Worm (Caenorhabditis elegans) whole organism, mixed stage, embryonic: ENCODE results near the gene fbxb-41.
"Not testable (repeated sequence)": the region's sequence is repeated elsewhere in the genome, so short reads cannot be mapped to it uniquely, and the experiment has no call there.

Experiments used
- M03D4.4 ChIP-seq: sonication (generic microtip); optimal IDR thresholded peaks from 2 replicates; lab custom pipeline; 2017; ENCODE audit warnings: mild to moderate bottlenecking, missing genetic modification characterization, missing compliant biosample characterization
- bed-3 ChIP-seq: fragments of 200-800 bp; sonication (Bioruptor generic); optimal IDR thresholded peaks from 3 replicates; lab custom pipeline; 2018; ENCODE audit warnings: mild to moderate bottlenecking, missing genetic modification characterization, moderate library complexity, missing compliant biosample characterization
- blmp-1 ChIP-seq: fragments of 150-350 bp; optimal IDR thresholded peaks from 2 replicates; lab custom pipeline; 2014; ENCODE audit warnings: missing biosample characterization, missing genetic modification characterization
- ceh-83 ChIP-seq: fragments of 200-800 bp; sonication (Bioruptor generic); optimal IDR thresholded peaks from 2 replicates; lab custom pipeline; 2018; ENCODE audit warnings: mild to moderate bottlenecking, missing genetic modification characterization, missing compliant biosample characterization
- ces-1 ChIP-seq: fragments of 150-350 bp; optimal IDR thresholded peaks from 2 replicates; lab custom pipeline; 2014; ENCODE audit warnings: missing biosample characterization, missing genetic modification reagents, missing genetic modification characterization
- cnd-1 ChIP-seq: fragments of 200-800 bp; sonication (Bioruptor generic); optimal IDR thresholded peaks from 2 replicates; lab custom pipeline; 2018; ENCODE audit warnings: mild to moderate bottlenecking, missing genetic modification characterization, missing compliant biosample characterization
- elt-1 ChIP-seq: sonication (generic microtip); optimal IDR thresholded peaks from 2 replicates; lab custom pipeline; 2017; ENCODE audit warnings: missing genetic modification characterization, mild to moderate bottlenecking, missing compliant biosample characterization, antibody characterized with exemption, moderate library complexity, borderline replicate concordance; ENCODE audit not compliant: insufficient read depth
- elt-3 ChIP-seq: fragments of 150-350 bp; optimal IDR thresholded peaks from 2 replicates; lab custom pipeline; 2014; ENCODE audit warnings: missing biosample characterization, missing genetic modification characterization
- flh-1 ChIP-seq: fragments of 200-800 bp; sonication (Bioruptor generic); optimal IDR thresholded peaks from 2 replicates; lab custom pipeline; 2018; ENCODE audit warnings: mild to moderate bottlenecking, missing genetic modification characterization, moderate library complexity, missing compliant biosample characterization
- ham-2 ChIP-seq: fragments of 200-800 bp; sonication (Bioruptor generic); optimal IDR thresholded peaks from 2 replicates; lab custom pipeline; 2018; ENCODE audit warnings: mild to moderate bottlenecking, missing genetic modification characterization, missing compliant biosample characterization
- hlh-1 ChIP-seq: fragments of 150-350 bp; optimal IDR thresholded peaks from 2 replicates; lab custom pipeline; 2014; ENCODE audit warnings: missing biosample characterization, missing genetic modification reagents, missing genetic modification characterization
- lin-13 ChIP-seq: fragments of 150-350 bp; optimal IDR thresholded peaks from 2 replicates; lab custom pipeline; 2014; ENCODE audit warnings: missing biosample characterization, missing genetic modification characterization
- lin-32 ChIP-seq: fragments of 200-800 bp; sonication (Bioruptor generic); optimal IDR thresholded peaks from 2 replicates; lab custom pipeline; 2018; ENCODE audit warnings: mild to moderate bottlenecking, missing genetic modification characterization, missing compliant biosample characterization
- lsy-2 ChIP-seq: fragments of 150-350 bp; optimal IDR thresholded peaks from 2 replicates; lab custom pipeline; 2014; ENCODE audit warnings: missing biosample characterization, missing genetic modification characterization
- mep-1 ChIP-seq: fragments of 150-350 bp; optimal IDR thresholded peaks from 2 replicates; lab custom pipeline; 2017; ENCODE audit warnings: missing biosample characterization, missing genetic modification reagents, missing genetic modification characterization, inconsistent platforms
- mls-2 ChIP-seq: sonication (generic microtip); optimal IDR thresholded peaks from 2 replicates; lab custom pipeline; 2016; ENCODE audit warnings: mild to moderate bottlenecking, missing genetic modification characterization, moderate library complexity, missing compliant biosample characterization
- nhr-2 ChIP-seq: fragments of 150-350 bp; optimal IDR thresholded peaks from 2 replicates; lab custom pipeline; 2014; ENCODE audit warnings: missing biosample characterization, missing genetic modification characterization
- nhr-237 ChIP-seq: fragments of 150-350 bp; optimal IDR thresholded peaks from 2 replicates; lab custom pipeline; 2014; ENCODE audit warnings: missing biosample characterization, missing genetic modification characterization
- nhr-28 ChIP-seq: fragments of 150-350 bp; optimal IDR thresholded peaks from 2 replicates; lab custom pipeline; 2014; ENCODE audit warnings: missing biosample characterization, missing genetic modification characterization
- nhr-76 ChIP-seq: sonication (generic microtip); optimal IDR thresholded peaks from 2 replicates; lab custom pipeline; 2017; ENCODE audit warnings: missing biosample characterization, missing genetic modification characterization
- pha-4 ChIP-seq: fragments of 150-350 bp; optimal IDR thresholded peaks from 2 replicates; lab custom pipeline; 2018; ENCODE audit warnings: missing biosample characterization, missing genetic modification reagents, missing genetic modification characterization
- sem-2 ChIP-seq: fragments of 200-800 bp; sonication (Bioruptor generic); optimal IDR thresholded peaks from 2 replicates; lab custom pipeline; 2018; ENCODE audit warnings: mild to moderate bottlenecking, missing genetic modification characterization, missing compliant biosample characterization
- sptf-1 ChIP-seq: sonication (generic microtip); optimal IDR thresholded peaks from 2 replicates; lab custom pipeline; 2017; ENCODE audit warnings: mild to moderate bottlenecking, missing genetic modification characterization, moderate library complexity, missing compliant biosample characterization
- tbx-8 ChIP-seq: fragments of 200-800 bp; sonication (Bioruptor generic); optimal IDR thresholded peaks from 2 replicates; lab custom pipeline; 2018; ENCODE audit warnings: mild to moderate bottlenecking, missing genetic modification characterization, moderate library complexity, missing compliant biosample characterization
- unc-120 ChIP-seq: sonication (generic microtip); optimal IDR thresholded peaks from 2 replicates; lab custom pipeline; 2017; ENCODE audit warnings: missing genetic modification characterization, missing compliant biosample characterization; ENCODE audit not compliant: poor library complexity, severe bottlenecking
- unc-39 ChIP-seq: fragments of 150-350 bp; optimal IDR thresholded peaks from 2 replicates; lab custom pipeline; 2014; ENCODE audit warnings: missing biosample characterization, missing genetic modification characterization
- unc-62 ChIP-seq: fragments of 150-350 bp; optimal IDR thresholded peaks from 2 replicates; lab custom pipeline; 2014; ENCODE audit warnings: missing biosample characterization, missing genetic modification reagents, missing genetic modification characterization
- zip-8 ChIP-seq: fragments of 150-350 bp; optimal IDR thresholded peaks from 2 replicates; lab custom pipeline; 2014; ENCODE audit warnings: missing biosample characterization, missing genetic modification characterization

Gene fbxb-41

DNA sequence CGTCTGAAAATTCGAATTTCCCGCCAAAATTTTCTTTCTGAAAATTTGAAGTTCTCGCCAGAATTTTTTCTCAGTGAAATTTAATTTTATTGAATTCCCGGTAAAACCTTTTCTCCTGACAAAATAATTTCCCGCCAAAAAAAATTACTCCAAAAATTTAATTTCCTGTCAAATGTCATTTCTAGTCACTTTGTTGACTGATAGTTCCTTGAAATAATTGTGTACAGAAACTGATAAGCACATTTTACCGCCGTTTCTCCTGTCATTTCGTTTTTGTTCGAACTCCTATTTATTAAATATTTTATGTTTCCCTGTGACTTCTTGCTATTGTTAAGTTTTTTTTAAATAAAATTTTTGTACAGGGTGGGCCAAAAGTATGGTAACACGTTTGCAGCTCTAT is 21.8 kb upstream of the fbxb-41 start:
- TF ChIP-seq sem-2 (no peak), ceh-83 (no peak), hlh-1 (tag; lab: Kevin White, UChicago) (no peak), blmp-1 (tag; lab: Kevin White, UChicago) (no peak), nhr-2 (tag; lab: Kevin White, UChicago) (no peak), nhr-76 (tag; lab: Kevin White, UChicago) (no peak), cnd-1 (no peak), unc-39 (tag; lab: Kevin White, UChicago) (no peak), zip-8 (tag; lab: Kevin White, UChicago) (no peak), tbx-8 (GFP tag; lab: Kevin White, UChicago) (no peak), bed-3 (no peak), unc-120 (tag; lab: Kevin White, UChicago) (no peak), elt-1 (no peak), pha-4 (no peak), lin-32 (GFP tag; lab: Kevin White, UChicago) (no peak), M03D4.4 (tag; lab: Kevin White, UChicago) (no peak), nhr-237 (tag; lab: Kevin White, UChicago) (no peak)

ce11 chrII:1060702-1061101 is 18.6 kb upstream of the fbxb-41 start, which contains the start of gene btb-10:
Gene btb-10, minus strand, starts transcription at chrII:1060802.
- TF ChIP-seq ceh-83; elt-3 (tag; lab: Kevin White, UChicago); M03D4.4 (tag; lab: Kevin White, UChicago): not testable (repeated sequence)

DNA sequence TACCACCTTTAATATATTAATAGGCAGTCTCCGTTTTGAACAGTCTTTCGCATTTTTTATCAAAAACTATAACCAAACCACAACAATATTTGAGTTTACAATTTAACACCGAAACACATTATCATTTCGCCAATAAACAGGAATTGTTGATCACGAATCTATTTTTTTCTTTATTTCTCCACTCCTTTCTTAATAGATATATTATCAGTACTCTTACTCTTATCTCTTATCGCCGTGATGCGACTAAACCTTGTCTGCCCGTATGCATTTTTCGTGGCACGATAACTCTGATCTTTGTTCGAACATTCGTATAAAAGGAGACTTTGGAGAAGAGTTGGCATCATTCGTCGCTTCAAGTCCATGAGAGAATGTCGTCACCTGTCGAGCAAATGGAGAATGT is 14.7 kb upstream of the fbxb-41 start:
- no peak for TF ChIP-seq sptf-1 (tag; lab: Kevin White, UChicago)
- TF ChIP-seq unc-62 (GFP tag; lab: Kevin White, UChicago): no peak
- TF ChIP-seq pha-4: no peak
- no peak for TF ChIP-seq ces-1 (GFP tag; lab: Kevin White, UChicago)
- no peak for TF ChIP-seq tbx-8 (GFP tag; lab: Kevin White, UChicago)
- no peak for TF ChIP-seq cnd-1
- no peak for TF ChIP-seq unc-120 (tag; lab: Kevin White, UChicago)
- no peak for TF ChIP-seq nhr-76 (tag; lab: Kevin White, UChicago)
- TF ChIP-seq lsy-2 (tag; lab: Kevin White, UChicago): no peak
- TF ChIP-seq lin-32 (GFP tag; lab: Kevin White, UChicago): no peak
- TF ChIP-seq mls-2 (tag; lab: Kevin White, UChicago): no peak
- no peak for TF ChIP-seq unc-39 (tag; lab: Kevin White, UChicago)
- TF ChIP-seq, all 35 proteins: peak for 0

DNA sequence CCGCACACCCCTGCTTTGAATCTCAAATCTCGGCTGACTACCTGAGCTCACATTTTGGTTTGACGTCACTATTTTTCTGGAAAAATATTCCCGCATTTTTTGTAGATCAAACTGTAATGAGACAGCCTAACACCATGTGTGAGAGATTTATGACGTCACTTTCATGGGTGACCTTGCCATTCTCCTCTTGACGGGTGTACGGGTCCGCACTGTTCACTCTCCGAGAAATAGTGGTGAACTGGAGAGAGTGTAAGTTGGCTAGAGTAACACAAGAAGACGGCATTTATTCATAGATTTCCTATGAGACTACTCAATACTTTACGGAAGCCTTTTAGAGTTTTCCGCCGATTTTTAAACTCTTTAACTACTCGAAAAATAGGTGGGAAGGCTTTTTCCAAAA is 12.6 kb upstream of the fbxb-41 start, which contains the start of gene K02E7.7:
K02E7.7 (plus strand) TSS at position 301 of the 400 bp plus-strand sequence.
- TF ChIP-seq nhr-28 (tag; lab: Kevin White, UChicago); sem-2; mls-2 (tag; lab: Kevin White, UChicago): not testable (repeated sequence)
- TF ChIP-seq, all 35 proteins: peak for 0; not testable (repeated sequence) for 35

ce11 chrII:1049849-1050248 is 7.7 kb upstream of the fbxb-41 start, which contains the start of gene fbxb-40:
Gene fbxb-40, minus strand, starts transcription at chrII:1049949.
- no peak for TF ChIP-seq mls-2 (tag; lab: Kevin White, UChicago)
- TF ChIP-seq flh-1 (GFP tag; lab: Kevin White, UChicago): no peak
- TF ChIP-seq blmp-1 (tag; lab: Kevin White, UChicago): no peak
- no peak for TF ChIP-seq lin-13 (tag; lab: Kevin White, UChicago)

DNA sequence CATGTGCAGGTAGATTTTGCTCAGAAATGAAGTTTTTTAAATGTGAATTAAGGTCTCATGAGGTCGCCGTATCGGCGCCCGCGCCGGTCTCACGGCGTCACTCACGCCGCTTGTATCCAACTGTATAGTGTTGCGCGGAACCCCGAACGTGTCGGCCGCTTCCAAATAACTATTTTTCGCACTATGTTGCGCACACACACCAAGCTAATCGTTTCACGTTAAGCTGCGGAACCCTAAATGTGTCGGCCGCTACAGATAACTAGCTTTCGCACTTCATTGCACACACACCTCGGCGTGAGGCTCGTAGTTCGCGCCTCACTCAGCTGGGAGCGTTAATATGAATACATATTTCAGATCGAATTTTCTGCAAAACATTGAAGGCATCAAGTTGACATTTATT is 4.8 kb upstream of the fbxb-41 start:
- TF ChIP-seq flh-1 (GFP tag; lab: Kevin White, UChicago): no peak
- no peak for TF ChIP-seq zip-8 (tag; lab: Kevin White, UChicago)
- no peak for TF ChIP-seq lin-13 (tag; lab: Kevin White, UChicago)
- no peak for TF ChIP-seq mep-1 (tag; lab: Kevin White, UChicago)
- TF ChIP-seq unc-39 (tag; lab: Kevin White, UChicago): no peak
- TF ChIP-seq nhr-2 (tag; lab: Kevin White, UChicago): no peak
- TF ChIP-seq nhr-76 (tag; lab: Kevin White, UChicago): no peak
- TF ChIP-seq cnd-1: no peak
- no peak for TF ChIP-seq unc-62 (GFP tag; lab: Kevin White, UChicago)
- TF ChIP-seq tbx-8 (GFP tag; lab: Kevin White, UChicago): no peak
- TF ChIP-seq ham-2 (GFP tag; lab: Kevin White, UChicago): no peak
- TF ChIP-seq mls-2 (tag; lab: Kevin White, UChicago): no peak
- no peak for TF ChIP-seq ceh-83
- TF ChIP-seq, all 35 proteins: peak for 0
